Fruit fly (Drosophila melanogaster) whole organism, prepupa: Measurements from ENCODE around the gene CG10428.

Experiments
- CG10669 ChIP-seq: fragments of 200-800 bp; sonication (Bioruptor generic); optimal IDR thresholded peaks from 3 replicates; lab custom pipeline; 2018; ENCODE audit warnings: missing biosample characterization, mild to moderate bottlenecking, missing genetic modification characterization, moderate library complexity
- CG11294 ChIP-seq: fragments of 200-800 bp; sonication (Bioruptor generic); IDR thresholded peaks from 2 replicates; pipeline ENCODE4 v1.3.6; 2022; ENCODE audit warnings: missing biosample characterization, missing genetic modification characterization
- CG11902 ChIP-seq: fragments of 200-800 bp; sonication (Bioruptor generic); optimal IDR thresholded peaks from 3 replicates; lab custom pipeline; 2016; ENCODE audit warnings: missing biosample characterization, missing genetic modification characterization
- CG15336 ChIP-seq: fragments of 200-800 bp; sonication (Bioruptor generic); IDR thresholded peaks from 2 replicates; pipeline ENCODE4 v1.3.6; 2022; ENCODE audit warnings: missing biosample characterization, missing genetic modification characterization
- CG1621 ChIP-seq: fragments of 200-800 bp; sonication (Bioruptor generic); optimal IDR thresholded peaks from 3 replicates; lab custom pipeline; 2018; ENCODE audit warnings: missing biosample characterization, mild to moderate bottlenecking, missing genetic modification characterization
- CG16779 ChIP-seq: fragments of 200-800 bp; sonication (Bioruptor generic); optimal IDR thresholded peaks from 3 replicates; lab custom pipeline; 2017; ENCODE audit warnings: missing biosample characterization, mild to moderate bottlenecking, missing genetic modification characterization
- CG3032 ChIP-seq: fragments of 200-800 bp; optimal IDR thresholded peaks from 2 replicates; lab custom pipeline; 2019; ENCODE audit warnings: missing biosample characterization, mild to moderate bottlenecking, missing genetic modification characterization, moderate library complexity
- CG31627 ChIP-seq: fragments of 200-800 bp; sonication (Bioruptor generic); optimal IDR thresholded peaks from 3 replicates; lab custom pipeline; 2016; ENCODE audit warnings: missing biosample characterization, missing genetic modification characterization
- CG32006 ChIP-seq: fragments of 200-800 bp; sonication (Bioruptor generic); optimal IDR thresholded peaks from 3 replicates; lab custom pipeline; 2017; ENCODE audit warnings: missing biosample characterization, mild to moderate bottlenecking, missing genetic modification characterization
- CG34406 ChIP-seq: fragments of 200-800 bp; sonication (Bioruptor generic); optimal IDR thresholded peaks from 3 replicates; lab custom pipeline; 2016; ENCODE audit warnings: missing biosample characterization, missing genetic modification characterization
- CG4318 ChIP-seq: fragments of 200-800 bp; sonication (Bioruptor generic); optimal IDR thresholded peaks from 3 replicates; lab custom pipeline; 2017; ENCODE audit warnings: missing biosample characterization, mild to moderate bottlenecking, missing genetic modification characterization
- CG6276 ChIP-seq: fragments of 200-800 bp; sonication (Bioruptor generic); optimal IDR thresholded peaks from 2 replicates; lab custom pipeline; 2017; ENCODE audit warnings: missing biosample characterization, mild to moderate bottlenecking, missing genetic modification characterization
- CG6808 ChIP-seq: fragments of 200-800 bp; sonication (Bioruptor generic); optimal IDR thresholded peaks from 3 replicates; lab custom pipeline; 2017; ENCODE audit warnings: missing biosample characterization, missing genetic modification characterization, mild to moderate bottlenecking, moderate library complexity, missing genetic modification reagents
- CG6854 ChIP-seq: fragments of 200-800 bp; sonication (Bioruptor generic); optimal IDR thresholded peaks from 2 replicates; lab custom pipeline; 2017; ENCODE audit warnings: missing biosample characterization, mild to moderate bottlenecking, missing genetic modification characterization
- CG8119 ChIP-seq: fragments of 200-800 bp; sonication (Bioruptor generic); IDR thresholded peaks from 3 replicates; pipeline ENCODE4 v1.3.6; 2022; ENCODE audit warnings: missing biosample characterization, missing genetic modification characterization
- CG9139 ChIP-seq: fragments of 200-800 bp; sonication (Bioruptor generic); optimal IDR thresholded peaks from 3 replicates; lab custom pipeline; 2017; ENCODE audit warnings: missing biosample characterization, mild to moderate bottlenecking, missing genetic modification characterization
- Eip75B ChIP-seq: fragments of 200-800 bp; sonication (Bioruptor generic); optimal IDR thresholded peaks from 3 replicates; lab custom pipeline; 2016; ENCODE audit warnings: missing biosample characterization, missing genetic modification characterization
- Eip78C ChIP-seq: fragments of 200-800 bp; sonication (Bioruptor generic); peaks from one replicate; lab custom pipeline; 2016; ENCODE audit warnings: missing biosample characterization, missing genetic modification characterization
- Eip93F ChIP-seq: fragments of 200-800 bp; sonication (Bioruptor generic); optimal IDR thresholded peaks from 2 replicates; lab custom pipeline; 2016; ENCODE audit warnings: missing biosample characterization, mild to moderate bottlenecking, missing genetic modification characterization
- Ets21C ChIP-seq: fragments of 200-800 bp; sonication (Bioruptor generic); optimal IDR thresholded peaks from 3 replicates; lab custom pipeline; 2016; ENCODE audit warnings: missing biosample characterization, missing genetic modification characterization
- Hr38 ChIP-seq: sonication (Bioruptor generic); optimal IDR thresholded peaks from 2 replicates; lab custom pipeline; 2016; ENCODE audit warnings: missing biosample characterization, missing genetic modification characterization
- Hr39 ChIP-seq: fragments of 200-800 bp; sonication (Bioruptor generic); optimal IDR thresholded peaks from 2 replicates; lab custom pipeline; 2016; ENCODE audit warnings: missing biosample characterization, missing genetic modification characterization
- Hr4 ChIP-seq: fragments of 200-800 bp; sonication (Bioruptor generic); optimal IDR thresholded peaks from 3 replicates; lab custom pipeline; 2016; ENCODE audit warnings: missing biosample characterization, missing genetic modification characterization
- Lpt ChIP-seq: fragments of 200-800 bp; sonication (Bioruptor generic); optimal IDR thresholded peaks from 3 replicates; lab custom pipeline; 2016; ENCODE audit warnings: missing biosample characterization, missing genetic modification characterization
- Met ChIP-seq: fragments of 200-800 bp; sonication (Bioruptor generic); optimal IDR thresholded peaks from 3 replicates; lab custom pipeline; 2016; ENCODE audit warnings: missing biosample characterization, missing genetic modification characterization
- OdsH ChIP-seq: fragments of 200-800 bp; sonication (Bioruptor generic); optimal IDR thresholded peaks from 3 replicates; lab custom pipeline; 2016; ENCODE audit warnings: missing biosample characterization, missing genetic modification characterization
- Smox ChIP-seq: fragments of 200-800 bp; sonication (Bioruptor generic); optimal IDR thresholded peaks from 3 replicates; lab custom pipeline; 2016; ENCODE audit warnings: missing biosample characterization, missing genetic modification characterization
- Sox102F ChIP-seq: fragments of 200-800 bp; sonication (Bioruptor generic); optimal IDR thresholded peaks from 2 replicates; lab custom pipeline; 2016; ENCODE audit warnings: missing biosample characterization, mild to moderate bottlenecking, missing genetic modification characterization
- Sox15 ChIP-seq: fragments of 200-800 bp; sonication (Bioruptor generic); optimal IDR thresholded peaks from 3 replicates; lab custom pipeline; 2016; ENCODE audit warnings: missing biosample characterization, missing genetic modification characterization
- acj6 ChIP-seq: fragments of 200-800 bp; sonication (Bioruptor generic); optimal IDR thresholded peaks from 3 replicates; lab custom pipeline; 2016; ENCODE audit warnings: missing biosample characterization, missing genetic modification characterization
- cyc ChIP-seq: fragments of 200-800 bp; sonication (Bioruptor generic); optimal IDR thresholded peaks from 3 replicates; lab custom pipeline; 2016; ENCODE audit warnings: missing biosample characterization, missing genetic modification characterization
- dac ChIP-seq: fragments of 200-800 bp; sonication (Bioruptor generic); optimal IDR thresholded peaks from 2 replicates; lab custom pipeline; 2017; ENCODE audit warnings: missing biosample characterization, mild to moderate bottlenecking, missing genetic modification characterization
- dsx ChIP-seq: fragments of 200-800 bp; optimal IDR thresholded peaks from 3 replicates; lab custom pipeline; 2019; ENCODE audit warnings: missing biosample characterization, mild to moderate bottlenecking, missing genetic modification characterization, moderate library complexity; ENCODE audit not compliant: poor library complexity, severe bottlenecking
- eg ChIP-seq: fragments of 200-800 bp; sonication (Bioruptor generic); IDR thresholded peaks from 3 replicates; pipeline ENCODE4 v1.3.6; 2022; ENCODE audit warnings: missing biosample characterization, missing genetic modification characterization
- esn ChIP-seq: fragments of 200-800 bp; sonication (Bioruptor generic); optimal IDR thresholded peaks from 2 replicates; lab custom pipeline; 2016; ENCODE audit warnings: missing biosample characterization, mild to moderate bottlenecking, missing genetic modification characterization, moderate library complexity
- fd59A ChIP-seq: fragments of 200-800 bp; sonication (Bioruptor generic); optimal IDR thresholded peaks from 2 replicates; lab custom pipeline; 2017; ENCODE audit warnings: missing biosample characterization, mild to moderate bottlenecking, missing genetic modification characterization, missing genetic modification reagents
- fkh ChIP-seq: fragments of 200-800 bp; sonication (Bioruptor generic); optimal IDR thresholded peaks from 3 replicates; lab custom pipeline; 2017; ENCODE audit warnings: missing biosample characterization, mild to moderate bottlenecking, missing genetic modification characterization, moderate library complexity
- lz ChIP-seq: fragments of 200-800 bp; sonication (Bioruptor generic); optimal IDR thresholded peaks from 3 replicates; lab custom pipeline; 2016; ENCODE audit warnings: missing biosample characterization, missing genetic modification characterization
- net ChIP-seq: fragments of 200-800 bp; sonication (Bioruptor generic); optimal IDR thresholded peaks from 3 replicates; lab custom pipeline; 2016; ENCODE audit warnings: missing biosample characterization, missing genetic modification characterization
- pdm3 ChIP-seq: fragments of 200-800 bp; sonication (Bioruptor generic); optimal IDR thresholded peaks from 3 replicates; lab custom pipeline; 2016; ENCODE audit warnings: missing biosample characterization, missing genetic modification characterization
- ss ChIP-seq, 2 experiments: fragments of 200-800 bp; sonication (Bioruptor generic); optimal IDR thresholded peaks; 2 replicates in 1 of 2; 3 replicates in 1 of 2; lab custom pipeline; 2017 to 2018; ENCODE audit warnings: mild to moderate bottlenecking in 2 of 2, missing biosample characterization in 2 of 2, missing genetic modification characterization in 2 of 2, moderate library complexity in 1 of 2
- svp ChIP-seq: fragments of 200-800 bp; sonication (Bioruptor generic); peaks from one replicate; lab custom pipeline; 2016; ENCODE audit warnings: missing biosample characterization, missing genetic modification characterization
- vri ChIP-seq: fragments of 200-800 bp; sonication (Bioruptor generic); optimal IDR thresholded peaks from 3 replicates; lab custom pipeline; 2016; ENCODE audit warnings: missing biosample characterization, mild to moderate bottlenecking, missing genetic modification characterization

The CG10428 gene

DNA sequence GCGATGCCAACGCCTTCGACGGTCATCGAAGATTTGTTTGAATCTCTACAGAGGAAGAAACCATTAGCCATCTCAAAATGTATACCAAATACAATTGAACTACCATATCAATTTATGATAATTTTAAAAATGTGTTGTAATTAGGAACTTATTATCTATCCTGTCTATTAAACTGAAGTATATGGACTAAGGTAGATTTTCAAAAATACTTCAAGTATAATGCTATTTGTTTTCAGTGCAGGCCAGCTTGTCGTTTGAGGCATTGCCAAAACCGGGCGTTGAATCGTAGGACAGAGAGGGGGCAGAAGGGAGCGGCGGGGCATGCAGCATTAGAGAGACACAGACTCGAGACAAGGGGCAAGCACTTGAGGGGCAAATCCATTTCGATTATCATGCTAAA, 41.2 kb upstream of the CG10428 start (continued):
- no peak for TF ChIP-seq Sox102F
- no peak for TF ChIP-seq CG34406 (GFP tag; lab: Kevin White, UChicago)
- TF ChIP-seq svp (GFP tag; lab: Kevin White, UChicago), result peak; percentile 50
- peak; percentile 12 for TF ChIP-seq Smox (GFP tag; lab: Kevin White, UChicago)
- no peak for TF ChIP-seq Sox15 (GFP tag; lab: Kevin White, UChicago)
- no peak for TF ChIP-seq CG6854 (GFP tag; lab: Kevin White, UChicago)
- no peak for TF ChIP-seq dsx (GFP tag; lab: Kevin White, UChicago)
- no peak for TF ChIP-seq Eip93F (GFP tag; lab: Kevin White, UChicago)
- TF ChIP-seq Eip78C, result peak; percentile 67
- peak; percentile 41 for TF ChIP-seq net (GFP tag; lab: Kevin White, UChicago)
- TF ChIP-seq Met, result peak; percentile 30
- TF ChIP-seq CG11902, result no peak
- TF ChIP-seq OdsH (GFP tag; lab: Kevin White, UChicago), result peak; percentile 28

DNA sequence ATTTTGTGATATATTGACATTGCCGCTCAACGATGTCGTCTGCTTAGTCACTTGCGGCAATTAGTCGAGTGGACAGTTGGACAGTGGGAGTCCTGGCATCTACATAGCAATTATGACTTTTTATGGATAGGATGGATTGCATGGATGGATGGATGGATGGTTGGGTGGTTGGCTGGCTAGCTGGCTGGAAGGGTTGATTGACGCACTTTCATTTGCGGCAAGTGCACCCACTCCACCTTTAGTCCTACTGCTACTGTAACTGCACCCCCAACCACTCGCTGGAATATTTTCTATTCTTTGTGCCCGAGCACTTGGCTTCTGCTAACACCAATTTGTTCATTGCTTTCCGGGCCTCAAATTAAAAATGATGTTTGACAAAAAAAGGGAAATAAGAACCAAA, 33.9 kb upstream of the CG10428 start:
- TF ChIP-seq eg (no peak), CG3032 (tag; lab: Kevin White, UChicago) (no peak), vri (GFP tag; lab: Kevin White, UChicago) (no peak), pdm3 (no peak), CG6276 (no peak), CG10669 (GFP tag; lab: Kevin White, UChicago) (no peak), CG8119 (GFP tag; lab: Robert Waterston, UW) (no peak), Hr38 (GFP tag; lab: Kevin White, UChicago) (no peak), Ets21C (GFP tag; lab: Kevin White, UChicago) (no peak), Smox (GFP tag; lab: Kevin White, UChicago) (no peak), CG4318 (no peak), Hr39 (GFP tag; lab: Kevin White, UChicago) (no peak), Hr4 (GFP tag; lab: Kevin White, UChicago) (no peak), CG31627 (GFP tag; lab: Kevin White, UChicago) (no peak), CG16779 (tag; lab: Kevin White, UChicago) (no peak), CG15336 (no peak), Eip75B (GFP tag; lab: Kevin White, UChicago) (no peak), acj6 (no peak)

DNA sequence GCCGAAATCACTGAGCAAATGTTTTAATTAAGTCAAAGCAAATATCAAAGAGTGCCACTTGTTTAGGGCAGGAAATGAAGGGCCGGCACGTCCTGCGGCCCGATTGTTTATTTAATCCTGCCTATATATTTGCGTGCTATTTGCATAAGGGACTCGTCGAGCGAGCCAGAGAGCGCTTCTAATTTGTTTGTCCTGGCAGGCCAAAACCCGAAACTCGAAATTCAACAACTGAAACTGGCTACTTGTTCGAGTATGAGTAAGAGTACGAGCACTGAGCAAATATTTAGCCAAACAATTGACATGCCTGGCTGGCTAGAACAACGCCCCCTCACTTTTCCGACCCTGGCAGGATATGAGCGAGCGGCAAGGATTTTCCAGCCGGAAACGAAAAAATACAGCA, 31.1 kb upstream of the CG10428 start:
- no peak for TF ChIP-seq Hr4 (GFP tag; lab: Kevin White, UChicago)
- TF ChIP-seq fkh (GFP tag; lab: Kevin White, UChicago), result peak; percentile 32
- TF ChIP-seq CG10669 (GFP tag; lab: Kevin White, UChicago), result no peak
- TF ChIP-seq CG1621 (tag; lab: Kevin White, UChicago), result no peak

DNA sequence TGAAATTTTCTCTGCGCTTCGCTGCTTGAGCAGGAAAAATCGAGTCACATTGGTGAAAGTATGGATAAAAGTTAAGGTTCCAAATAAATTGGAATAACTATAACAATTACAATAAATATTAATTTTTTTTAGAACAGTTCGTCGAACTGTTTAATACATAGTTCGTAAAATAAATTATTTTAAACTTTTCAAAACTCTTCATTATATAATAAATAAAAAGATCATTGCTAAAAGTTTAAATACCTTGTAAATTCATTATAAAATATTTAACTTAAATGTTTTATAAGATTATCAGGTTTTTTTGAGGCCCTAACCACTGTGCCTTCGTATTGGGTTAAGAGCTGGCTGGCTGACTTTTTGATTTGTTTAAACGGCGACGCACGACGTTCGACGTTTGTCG, 29.2 kb upstream of the CG10428 start:
- TF ChIP-seq CG6276 (no peak), esn (GFP tag; lab: Kevin White, UChicago) (no peak), fd59A (GFP tag; lab: Kevin White, UChicago) (no peak), CG32006 (GFP tag; lab: Kevin White, UChicago) (no peak), dsx (GFP tag; lab: Kevin White, UChicago) (no peak)

DNA sequence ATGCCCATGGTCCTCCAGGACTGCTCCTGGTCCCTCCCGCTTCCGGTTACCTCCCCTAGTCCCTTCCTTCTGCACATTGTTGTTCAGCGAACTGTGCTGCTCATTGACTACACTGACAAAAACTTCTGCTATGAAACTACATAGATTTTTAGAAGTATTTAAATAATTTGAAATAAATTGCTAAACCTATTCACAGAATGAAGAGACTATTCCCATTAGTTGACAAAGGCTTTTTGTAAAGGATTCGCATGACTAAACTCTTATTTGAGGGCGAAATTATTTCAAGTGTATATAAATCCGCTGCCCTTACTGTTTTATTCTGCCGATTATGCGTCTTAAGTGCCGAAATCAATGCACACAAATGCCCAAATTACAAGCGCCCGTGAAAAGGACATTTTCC, 27.4 kb upstream of the CG10428 start:
- TF ChIP-seq Hr4 (GFP tag; lab: Kevin White, UChicago), result no peak
- TF ChIP-seq CG9139 (GFP tag; lab: Kevin White, UChicago), result no peak
- peak; percentile 33 for TF ChIP-seq cyc (GFP tag; lab: Kevin White, UChicago)
- peak; percentile 28 for TF ChIP-seq Hr39 (GFP tag; lab: Kevin White, UChicago)
- no peak for TF ChIP-seq CG1621 (tag; lab: Kevin White, UChicago)
- TF ChIP-seq ss (GFP tag; optimal IDR thresholded peaks at IDR 0.05; lab: Kevin White, UChicago), result no peak
- no peak for TF ChIP-seq Eip93F (GFP tag; lab: Kevin White, UChicago)
- TF ChIP-seq esn (GFP tag; lab: Kevin White, UChicago), result peak; percentile 33
- TF ChIP-seq svp (GFP tag; lab: Kevin White, UChicago), result peak; percentile 56
- TF ChIP-seq CG11294, result no peak
- TF ChIP-seq CG6808 (GFP tag; lab: Kevin White, UChicago), result no peak
- peak; percentile 41 for TF ChIP-seq CG31627 (GFP tag; lab: Kevin White, UChicago)
- TF ChIP-seq dac (GFP tag; lab: Kevin White, UChicago), result no peak
- TF ChIP-seq Sox102F, result peak; percentile 34
- no peak for TF ChIP-seq Lpt
- TF ChIP-seq Ets21C (GFP tag; lab: Kevin White, UChicago), result peak; percentile 21
- no peak for TF ChIP-seq CG4318
- TF ChIP-seq acj6, result no peak
- peak; percentile 40 for TF ChIP-seq lz (GFP tag; lab: Kevin White, UChicago)
- peak; percentile 19 for TF ChIP-seq Met
- no peak for TF ChIP-seq fd59A (GFP tag; lab: Kevin White, UChicago)
- TF ChIP-seq OdsH (GFP tag; lab: Kevin White, UChicago), result no peak
